Worm (Caenorhabditis elegans): ENCODE data around the gene clec-137.

clec-137 gene

DNA sequence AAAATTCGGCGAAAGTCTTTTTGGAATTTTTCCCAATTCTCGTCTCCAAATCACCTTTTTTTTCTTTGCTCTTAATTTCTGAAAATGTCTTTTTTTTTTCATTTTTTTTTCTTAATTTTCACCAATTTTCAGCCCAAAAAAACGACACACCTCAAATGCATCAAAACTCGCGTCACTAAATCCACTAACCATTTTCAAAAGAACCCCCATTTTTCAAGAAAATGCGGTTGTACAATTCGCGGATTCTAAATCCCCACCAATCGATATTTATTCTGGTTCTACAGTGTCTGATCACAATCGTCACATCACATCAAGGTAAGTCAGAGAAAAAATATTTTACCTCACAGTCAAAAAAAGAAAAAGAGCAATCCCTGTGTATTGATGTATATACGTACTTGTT, 46.0 kb downstream of the clec-137 start, which contains the start of gene vab-1:
Gene vab-1, plus strand, starts transcription at position 133 of the 400 bp plus-strand sequence.
- TF ChIP-seq lin-11 (tag; optimal IDR thresholded peaks at IDR 0.05): no peak
- TF ChIP-seq aly-2 (tag; optimal IDR thresholded peaks at IDR 0.05): no peak
- TF ChIP-seq ztf-11 (tag; optimal IDR thresholded peaks at IDR 0.05): no peak
- no peak for TF ChIP-seq nhr-77 (tag; optimal IDR thresholded peaks at IDR 0.05)
- no peak for TF ChIP-seq unc-62 (GFP tag; optimal IDR thresholded peaks at IDR 0.05)
- no peak for TF ChIP-seq egl-27 (tag; optimal IDR thresholded peaks at IDR 0.05)
- no peak for TF ChIP-seq crh-2 (tag; optimal IDR thresholded peaks at IDR 0.05)
- no peak for TF ChIP-seq nhr-10 (tag; optimal IDR thresholded peaks at IDR 0.05)
- TF ChIP-seq nhr-11 (tag; optimal IDR thresholded peaks at IDR 0.05): no peak
- no peak for TF ChIP-seq unc-39 (tag; optimal IDR thresholded peaks at IDR 0.05)
- TF ChIP-seq sem-4 (tag; optimal IDR thresholded peaks at IDR 0.05): no peak
- no peak for TF ChIP-seq nhr-21 (tag; optimal IDR thresholded peaks at IDR 0.05)
- no peak for TF ChIP-seq peb-1 (tag; optimal IDR thresholded peaks at IDR 0.05)
- no peak for TF ChIP-seq nhr-12 (tag; optimal IDR thresholded peaks at IDR 0.05)
- no peak for TF ChIP-seq ceh-16 (tag; optimal IDR thresholded peaks at IDR 0.05)
- no peak for TF ChIP-seq nhr-129 (tag; optimal IDR thresholded peaks at IDR 0.05)
- no peak for TF ChIP-seq lin-13 (GFP tag; optimal IDR thresholded peaks at IDR 0.05)
- TF ChIP-seq mbf-1 (tag; optimal IDR thresholded peaks at IDR 0.05): no peak

DNA sequence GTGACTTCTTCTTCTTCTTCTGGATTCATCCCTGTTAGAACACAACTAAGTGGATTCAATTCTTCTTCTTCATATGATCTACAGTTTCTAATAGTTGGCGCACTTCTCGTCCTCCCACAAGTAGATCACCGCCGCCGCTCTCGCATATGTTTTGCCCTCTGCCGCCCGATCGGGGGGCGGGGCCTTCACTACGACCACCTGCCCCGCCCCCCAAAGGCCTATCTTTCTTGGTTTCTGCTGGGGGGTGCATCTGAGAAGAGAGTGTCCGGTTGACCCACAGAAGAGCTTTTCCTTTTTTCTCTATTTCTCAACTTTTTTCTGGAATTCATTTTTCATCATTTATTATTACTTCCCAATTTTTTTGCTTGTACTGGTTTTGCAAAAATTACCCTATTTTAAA, 46.8 kb downstream of the clec-137 start:
- TF ChIP-seq nhr-23 (tag; optimal IDR thresholded peaks at IDR 0.05) (no peak), R02D3.7 (tag; optimal IDR thresholded peaks at IDR 0.05) (no peak), lin-39 (tag; optimal IDR thresholded peaks at IDR 0.05) (no peak), Y55F3AM.14 (GFP tag; optimal IDR thresholded peaks at IDR 0.05) (no peak), alr-1 (tag; optimal IDR thresholded peaks at IDR 0.05) (no peak), ztf-4 (tag; optimal IDR thresholded peaks at IDR 0.05) (no peak), nhr-129 (tag; optimal IDR thresholded peaks at IDR 0.05) (no peak), ZK546.5 (tag; optimal IDR thresholded peaks at IDR 0.05) (no peak), ztf-11 (tag; optimal IDR thresholded peaks at IDR 0.05) (no peak), nhr-12 (tag; optimal IDR thresholded peaks at IDR 0.05) (no peak), nhr-77 (tag; optimal IDR thresholded peaks at IDR 0.05) (no peak), unc-55 (GFP tag; optimal IDR thresholded peaks at IDR 0.05) (no peak), ceh-16 (tag; optimal IDR thresholded peaks at IDR 0.05) (no peak), nhr-11 (tag; optimal IDR thresholded peaks at IDR 0.05) (no peak), lsy-2 (tag; optimal IDR thresholded peaks at IDR 0.05) (no peak), nhr-25 (tag; optimal IDR thresholded peaks at IDR 0.05) (no peak), unc-62 (GFP tag; optimal IDR thresholded peaks at IDR 0.05) (no peak), egl-27 (tag; optimal IDR thresholded peaks at IDR 0.05) (no peak)

Data from whole organism, L2 larva.